Fruit fly (Drosophila melanogaster) whole organism, embryonic: ENCODE measurements around the gene cd.
A peak's percentile ranks its signal among the peaks of the same experiment; 100 is the strongest.

Experiments
- ATbp ChIP-seq: fragments of 200-800 bp; sonication (Bioruptor generic); optimal IDR thresholded peaks from 2 replicates; lab custom pipeline; 2017; ENCODE audit warnings: missing biosample characterization, mild to moderate bottlenecking, missing genetic modification characterization, missing genetic modification reagents
- Blimp-1 ChIP-seq: fragments of 200-800 bp; sonication (Bioruptor generic); optimal IDR thresholded peaks from 3 replicates; lab custom pipeline; 2018; ENCODE audit warnings: missing biosample characterization, missing genetic modification characterization, mild to moderate bottlenecking, moderate library complexity, missing genetic modification reagents
- CG10147 ChIP-seq: fragments of 200-800 bp; sonication (Bioruptor generic); optimal IDR thresholded peaks from 2 replicates; lab custom pipeline; 2019; ENCODE audit warnings: missing biosample characterization, mild to moderate bottlenecking, missing genetic modification characterization, moderate library complexity
- CG1024 ChIP-seq: fragments of 200-800 bp; sonication (Bioruptor generic); IDR thresholded peaks from 2 replicates; pipeline ENCODE4 v1.3.6; 2022; ENCODE audit warnings: missing biosample characterization, missing genetic modification characterization
- CG10979 ChIP-seq: fragments of 200-800 bp; sonication (Bioruptor generic); optimal IDR thresholded peaks from 2 replicates; lab custom pipeline; 2018; ENCODE audit warnings: missing biosample characterization, mild to moderate bottlenecking, missing genetic modification characterization, moderate library complexity
- CG12769 ChIP-seq: fragments of 200-800 bp; sonication (Bioruptor generic); optimal IDR thresholded peaks from 2 replicates; lab custom pipeline; 2019; ENCODE audit warnings: missing biosample characterization, mild to moderate bottlenecking, missing genetic modification characterization, moderate library complexity
- CG13296 ChIP-seq: fragments of 200-800 bp; sonication (Bioruptor generic); optimal IDR thresholded peaks from 3 replicates; lab custom pipeline; 2018; ENCODE audit warnings: missing biosample characterization, mild to moderate bottlenecking, missing genetic modification characterization
- CG16779 ChIP-seq: fragments of 200-800 bp; sonication (Bioruptor generic); IDR thresholded peaks from 2 replicates; pipeline ENCODE4 v1.3.6; 2022; ENCODE audit warnings: missing biosample characterization, missing genetic modification characterization
- CG1792 ChIP-seq: fragments of 200-800 bp; sonication (Bioruptor generic); optimal IDR thresholded peaks from 2 replicates; lab custom pipeline; 2016; ENCODE audit warnings: missing biosample characterization, missing genetic modification characterization
- CG18476 ChIP-seq: fragments of 200-800 bp; sonication (Bioruptor generic); optimal IDR thresholded peaks from 2 replicates; lab custom pipeline; 2016; ENCODE audit warnings: missing biosample characterization, mild to moderate bottlenecking, missing genetic modification characterization
- CG2678 ChIP-seq: fragments of 200-800 bp; sonication (Bioruptor generic); optimal IDR thresholded peaks from 3 replicates; lab custom pipeline; 2019; ENCODE audit warnings: missing biosample characterization, mild to moderate bottlenecking, missing genetic modification characterization, moderate library complexity
- CG4730 ChIP-seq: fragments of 200-800 bp; sonication (Bioruptor generic); IDR thresholded peaks from 2 replicates; pipeline ENCODE4 v1.3.6; 2022; ENCODE audit warnings: missing biosample characterization, missing genetic modification characterization
- CG6813 ChIP-seq: fragments of 200-800 bp; sonication (Bioruptor generic); optimal IDR thresholded peaks from 2 replicates; lab custom pipeline; 2017; ENCODE audit warnings: missing biosample characterization, missing genetic modification characterization, mild to moderate bottlenecking, moderate library complexity, missing genetic modification reagents
- CG8359 ChIP-seq: fragments of 200-800 bp; sonication (Bioruptor generic); optimal IDR thresholded peaks from 2 replicates; lab custom pipeline; 2017; ENCODE audit warnings: missing biosample characterization, mild to moderate bottlenecking, missing genetic modification characterization, borderline replicate concordance
- Camta ChIP-seq: fragments of 200-800 bp; sonication (Bioruptor generic); optimal IDR thresholded peaks from 2 replicates; lab custom pipeline; 2016; ENCODE audit warnings: missing biosample characterization, missing genetic modification characterization
- E2f1 ChIP-seq: fragments of 200-800 bp; sonication (Bioruptor generic); IDR thresholded peaks from 2 replicates; pipeline ENCODE4 v1.3.6; 2022; ENCODE audit warnings: missing biosample characterization, missing genetic modification characterization
- Ets65A ChIP-seq: fragments of 200-800 bp; sonication (Bioruptor generic); peaks from one replicate; lab custom pipeline; 2016; ENCODE audit warnings: missing biosample characterization, missing genetic modification characterization
- Fer1 ChIP-seq: fragments of 200-800 bp; sonication (Bioruptor generic); optimal IDR thresholded peaks from 2 replicates; lab custom pipeline; 2017; ENCODE audit warnings: missing biosample characterization, mild to moderate bottlenecking, missing genetic modification characterization
- Fer2 ChIP-seq: fragments of 200-800 bp; sonication (Bioruptor generic); optimal IDR thresholded peaks from 2 replicates; lab custom pipeline; 2018; ENCODE audit warnings: missing biosample characterization, mild to moderate bottlenecking, missing genetic modification characterization, moderate library complexity
- HLH3B ChIP-seq: fragments of 200-800 bp; sonication (Bioruptor generic); IDR thresholded peaks from 2 replicates; pipeline ENCODE4 v1.3.6; 2022; ENCODE audit warnings: missing biosample characterization, missing genetic modification characterization
- Hmr ChIP-seq: fragments of 200-800 bp; sonication (Bioruptor generic); optimal IDR thresholded peaks from 3 replicates; lab custom pipeline; 2017; ENCODE audit warnings: mild to moderate bottlenecking, missing biosample characterization, missing genetic modification reagents, missing genetic modification characterization
- Hr39 ChIP-seq: fragments of >200 bp; optimal IDR thresholded peaks from 2 replicates; lab custom pipeline; 2017
- Hr78 ChIP-seq, 2 experiments: fragments of 200-800 bp in 1 of 2; fragments of >200 bp in 1 of 2; sonication (Bioruptor generic) in 1 of 2; optimal IDR thresholded peaks; 2 replicates each; lab custom pipeline; 2017 to 2019; ENCODE audit warnings: missing biosample characterization in 2 of 2, missing genetic modification characterization in 2 of 2, mild to moderate bottlenecking in 1 of 2, moderate library complexity in 1 of 2
- Med ChIP-seq: fragments of 200-800 bp; sonication (Bioruptor generic); peaks from one replicate; lab custom pipeline; 2016; ENCODE audit warnings: missing biosample characterization, missing genetic modification characterization, mild to moderate bottlenecking, inconsistent platforms, moderate library complexity
- Meics ChIP-seq: fragments of 200-800 bp; sonication (Bioruptor generic); optimal IDR thresholded peaks from 2 replicates; lab custom pipeline; 2017; ENCODE audit warnings: missing biosample characterization, mild to moderate bottlenecking, missing genetic modification characterization
- Myb ChIP-seq: fragments of 200-800 bp; sonication (Bioruptor generic); optimal IDR thresholded peaks from 2 replicates; lab custom pipeline; 2016; ENCODE audit warnings: missing biosample characterization, missing genetic modification characterization
- Nf-YA ChIP-seq: fragments of 200-800 bp; sonication (Bioruptor generic); IDR thresholded peaks from 2 replicates; pipeline ENCODE4 v1.3.6; 2022; ENCODE audit warnings: missing biosample characterization, missing genetic modification characterization
- Optix ChIP-seq: fragments of 200-800 bp; sonication (Bioruptor generic); IDR thresholded peaks from 3 replicates; pipeline ENCODE4 v1.3.6; 2022; ENCODE audit warnings: missing biosample characterization, missing genetic modification characterization
- Poxn ChIP-seq: fragments of 200-800 bp; sonication (Bioruptor generic); IDR thresholded peaks from 2 replicates; pipeline ENCODE4 v1.3.6; 2022; ENCODE audit warnings: missing biosample characterization, missing genetic modification characterization
- Taf1 ChIP-seq: fragments of 200-800 bp; sonication (Bioruptor generic); IDR thresholded peaks from 2 replicates; pipeline ENCODE4 v1.3.6; 2022; ENCODE audit warnings: missing biosample characterization, missing genetic modification characterization
- Trl ChIP-seq, 3 experiments: fragments of >200 bp in 2 of 3; fragments of 200-800 bp in 1 of 3; sonication (Bioruptor generic) in 1 of 3; optimal IDR thresholded peaks; 2 replicates in 1 of 3; 3 replicates in 2 of 3; lab custom pipeline; 2016 to 2017; ENCODE audit warnings: missing biosample characterization in 1 of 3, missing genetic modification characterization in 1 of 3
- Xrp1 ChIP-seq: fragments of 200-800 bp; sonication (Bioruptor generic); IDR thresholded peaks from 2 replicates; pipeline ENCODE4 v1.3.6; 2022; ENCODE audit warnings: missing biosample characterization, missing genetic modification characterization
- bbx ChIP-seq: fragments of 200-800 bp; sonication (Bioruptor generic); IDR thresholded peaks from 2 replicates; pipeline ENCODE4 v1.3.6; 2022; ENCODE audit warnings: missing biosample characterization, missing genetic modification characterization; ENCODE audit not compliant: partially characterized antibody
- bowl ChIP-seq: fragments of 200-800 bp; sonication (Bioruptor generic); IDR thresholded peaks from 2 replicates; pipeline ENCODE4 v1.3.6; 2022; ENCODE audit warnings: missing biosample characterization, missing genetic modification characterization
- caup ChIP-seq: fragments of 200-800 bp; sonication (Bioruptor generic); optimal IDR thresholded peaks from 3 replicates; lab custom pipeline; 2017; ENCODE audit warnings: missing biosample characterization, mild to moderate bottlenecking, missing genetic modification characterization, moderate library complexity; ENCODE audit not compliant: severe bottlenecking
- chinmo ChIP-seq: fragments of 200-800 bp; sonication (Bioruptor generic); IDR thresholded peaks from 4 replicates; pipeline ENCODE4 v1.3.6; 2022; ENCODE audit warnings: missing biosample characterization, missing genetic modification characterization; ENCODE audit not compliant: partially characterized antibody
- en ChIP-seq: fragments of 200-800 bp; sonication (Bioruptor generic); optimal IDR thresholded peaks from 2 replicates; lab custom pipeline; 2016; ENCODE audit warnings: missing biosample characterization, missing genetic modification characterization
- fd64A ChIP-seq: fragments of 200-800 bp; sonication (Bioruptor generic); optimal IDR thresholded peaks from 3 replicates; lab custom pipeline; 2018; ENCODE audit warnings: missing biosample characterization, mild to moderate bottlenecking, missing genetic modification characterization
- hbn ChIP-seq: fragments of 200-800 bp; sonication (Bioruptor generic); IDR thresholded peaks from 2 replicates; pipeline ENCODE4 v1.3.6; 2022; ENCODE audit warnings: missing biosample characterization, missing genetic modification characterization; ENCODE audit not compliant: partially characterized antibody
- kni ChIP-seq: fragments of 200-800 bp; sonication (Bioruptor generic); optimal IDR thresholded peaks from 3 replicates; lab custom pipeline; 2017; ENCODE audit warnings: mild to moderate bottlenecking, missing biosample characterization, missing genetic modification reagents, missing genetic modification characterization
- lab ChIP-seq: fragments of 200-800 bp; sonication (Bioruptor generic); optimal IDR thresholded peaks from 3 replicates; lab custom pipeline; 2017; ENCODE audit warnings: missing biosample characterization, missing genetic modification characterization, mild to moderate bottlenecking, moderate library complexity, missing genetic modification reagents
- nom ChIP-seq: fragments of 200-800 bp; sonication (Bioruptor generic); optimal IDR thresholded peaks from 2 replicates; lab custom pipeline; 2017; ENCODE audit warnings: missing biosample characterization, missing genetic modification characterization, mild to moderate bottlenecking, moderate library complexity, missing genetic modification reagents
- sug ChIP-seq: fragments of 200-800 bp; optimal IDR thresholded peaks from 2 replicates; lab custom pipeline; 2019; ENCODE audit warnings: missing biosample characterization, mild to moderate bottlenecking, missing genetic modification characterization, moderate library complexity
- tin ChIP-seq: fragments of 200-800 bp; sonication (Bioruptor generic); optimal IDR thresholded peaks from 3 replicates; lab custom pipeline; 2016; ENCODE audit warnings: missing biosample characterization, missing genetic modification characterization
- tio ChIP-seq: fragments of 200-800 bp; sonication (Bioruptor generic); optimal IDR thresholded peaks from 2 replicates; lab custom pipeline; 2017; ENCODE audit warnings: missing biosample characterization, missing genetic modification characterization, inconsistent platforms
- wek ChIP-seq: fragments of 200-800 bp; sonication (Bioruptor generic); optimal IDR thresholded peaks from 3 replicates; lab custom pipeline; 2018; ENCODE audit warnings: missing biosample characterization, mild to moderate bottlenecking, missing genetic modification characterization, moderate library complexity
- z ChIP-seq: fragments of 200-800 bp; sonication (Bioruptor generic); IDR thresholded peaks from 3 replicates; pipeline ENCODE4 v1.3.6; 2022; ENCODE audit warnings: missing biosample characterization, missing genetic modification characterization

Gene cd

dm6 chr3R:22684044-22684947 is 10.5 kb upstream of the cd start:
- peak; percentile 29 for TF ChIP-seq kni
- TF ChIP-seq Blimp-1 (GFP tag; lab: Kevin White, UChicago): no peak
- TF ChIP-seq Xrp1 (GFP tag; lab: Robert Waterston, UW): 0 out of 2 replicates have a peak, but pooled peaks have one; percentile 18
- no peak for TF ChIP-seq tin (GFP tag; lab: Kevin White, UChicago)
- peak; percentile 1 for TF ChIP-seq CG10979
- no peak; the same call in 1 of the 2 replicates for TF ChIP-seq HLH3B
- TF ChIP-seq Optix (GFP tag; lab: Robert Waterston, UW): no peak
- no peak for TF ChIP-seq tio
- TF ChIP-seq lab (GFP tag; lab: Kevin White, UChicago): peak; percentile 41
- peak; percentile 12 for TF ChIP-seq CG6813
- TF ChIP-seq hbn: no peak
- no peak for TF ChIP-seq CG16779
- TF ChIP-seq Camta (GFP tag; lab: Kevin White, UChicago): peak; percentile 9
- no peak for TF ChIP-seq CG18476 (GFP tag; lab: Kevin White, UChicago)
- TF ChIP-seq Poxn (GFP tag; lab: Robert Waterston, UW): no peak
- TF ChIP-seq Trl (optimal IDR thresholded peaks at IDR 0.05; lab: Kevin White, UChicago): peak in 1 of 2 experiments; percentile 35
- TF ChIP-seq Trl (GFP tag; optimal IDR thresholded peaks at IDR 0.05; lab: Kevin White, UChicago): no peak
- TF ChIP-seq z (GFP tag; lab: Robert Waterston, UW): 0 out of 3 replicates have a peak, but pooled peaks have one; percentile 46
- TF ChIP-seq en (GFP tag; lab: Kevin White, UChicago): no peak
- no peak for TF ChIP-seq Taf1 (GFP tag; lab: Robert Waterston, UW)
- TF ChIP-seq Med (GFP tag; lab: Kevin White, UChicago): peak; percentile 76
- TF ChIP-seq chinmo: 0 out of 4 replicates have a peak, but pooled peaks have one; percentile 44
- no peak for TF ChIP-seq Hr39
- peak; percentile 43 for TF ChIP-seq wek
- TF ChIP-seq Ets65A (GFP tag; lab: Kevin White, UChicago): no peak
- peak; percentile 48 for TF ChIP-seq CG12769 (tag; lab: Kevin White, UChicago)
- peak in 1 of 2 experiments; percentile 83 for TF ChIP-seq Hr78 (GFP tag; optimal IDR thresholded peaks at IDR 0.05; lab: Kevin White, UChicago)
- no peak for TF ChIP-seq Fer2 (tag; lab: Kevin White, UChicago)
- TF ChIP-seq CG8359 (GFP tag; lab: Kevin White, UChicago): no peak
- peak; percentile 27 for TF ChIP-seq Fer1 (GFP tag; lab: Kevin White, UChicago)
- peak; percentile 45 for TF ChIP-seq fd64A (GFP tag; lab: Kevin White, UChicago)
- peak; percentile 41 for TF ChIP-seq nom
- no peak for TF ChIP-seq CG4730 (GFP tag; lab: Robert Waterston, UW)
- peak; percentile 16 for TF ChIP-seq CG2678 (tag; lab: Kevin White, UChicago)
- TF ChIP-seq bowl (GFP tag; lab: Robert Waterston, UW): no peak
- TF ChIP-seq sug (tag; lab: Kevin White, UChicago): peak; percentile 30
- TF ChIP-seq CG1024: no peak
- no peak for TF ChIP-seq Myb (GFP tag; lab: Kevin White, UChicago)
- TF ChIP-seq bbx (GFP tag; lab: Robert Waterston, UW): 0 out of 2 replicates have a peak, but pooled peaks have one; percentile 25
- no peak for TF ChIP-seq E2f1 (GFP tag; lab: Robert Waterston, UW)
- TF ChIP-seq CG13296 (GFP tag; lab: Kevin White, UChicago): peak; percentile 32
- peak; percentile 55 for TF ChIP-seq Hmr (GFP tag; lab: Kevin White, UChicago)
- no peak for TF ChIP-seq CG10147 (GFP tag; lab: Kevin White, UChicago)
- TF ChIP-seq caup (GFP tag; lab: Kevin White, UChicago): peak; percentile 9
- TF ChIP-seq Meics: peak; percentile 19
- TF ChIP-seq Nf-YA: no peak
- peak; percentile 39 for TF ChIP-seq ATbp
- no peak for TF ChIP-seq CG1792 (GFP tag; lab: Kevin White, UChicago)
